In genomic region chrII:7042090-7042489, ce11 we compare ENCODE assay signal across 1 worm cellular context.
A peak's percentile ranks its signal among the peaks of the same experiment; 100 is the strongest.
TF ChIP-seq lines count a peak whose summit lies in the region.
"Not testable (repeated sequence)": the region's sequence is repeated elsewhere in the genome, so short reads cannot be mapped to it uniquely, and the experiment has no call there.

No protein-coding gene starts in this region.

TF ChIP-seq in whole organism, L4 larva, 104 proteins besides CTCF, POLR2A, EP300 and RAD21 (continued from another document):
- TF ChIP-seq Y48G9A.11 (GFP tag; IDR thresholded peaks at IDR 0.05; lab: Robert Waterston, UW), result peak; percentile 81
- 0 out of 2 replicates have a peak, but pooled peaks have one; percentile 30 for TF ChIP-seq lin-29 (GFP tag; IDR thresholded peaks at IDR 0.05; lab: Robert Waterston, UW)
- peak; percentile 87 for TF ChIP-seq pha-4 (GFP tag; IDR thresholded peaks at IDR 0.05; lab: Robert Waterston, UW)
- TF ChIP-seq pha-4 (tag; optimal IDR thresholded peaks at IDR 0.05; lab: Kevin White, UChicago), result not testable (repeated sequence)
- peak; percentile 48; the same call in 1 of the 2 replicates for TF ChIP-seq hmg-1.1 (GFP tag; IDR thresholded peaks at IDR 0.05; lab: Robert Waterston, UW)
- 0 out of 2 replicates have a peak, but pooled peaks have one; percentile 61 for TF ChIP-seq daf-8 (GFP tag; IDR thresholded peaks at IDR 0.05; lab: Robert Waterston, UW)
- peak; percentile 74; the same call in 1 of the 2 replicates for TF ChIP-seq D1046.2 (GFP tag; IDR thresholded peaks at IDR 0.05; lab: Robert Waterston, UW)
- peak; percentile 38 to 92; a peak in 3 of 4 replicates for TF ChIP-seq madf-5 (GFP tag; IDR thresholded peaks at IDR 0.05; lab: Robert Waterston, UW)
- peak; percentile 58; the same call in 1 of the 2 replicates for TF ChIP-seq lin-1 (GFP tag; IDR thresholded peaks at IDR 0.05; lab: Robert Waterston, UW)
- peak; percentile 96 for TF ChIP-seq dmd-8 (GFP tag; IDR thresholded peaks at IDR 0.05; lab: Robert Waterston, UW)
- peak; percentile 73 for TF ChIP-seq T26A8.4 (GFP tag; IDR thresholded peaks at IDR 0.05; lab: Robert Waterston, UW)
- TF ChIP-seq ceh-20 (GFP tag; IDR thresholded peaks at IDR 0.05; lab: Robert Waterston, UW), result peak; percentile 24; the same call in 1 of the 2 replicates
- peak; percentile 95 for TF ChIP-seq F26F4.8 (GFP tag; conservative IDR thresholded peaks at IDR 0.05; lab: Robert Waterston, UW)
- TF ChIP-seq Y75B8A.6 (GFP tag; IDR thresholded peaks at IDR 0.05; lab: Robert Waterston, UW), result 0 out of 2 replicates have a peak, but pooled peaks have one; percentile 15
